Worm (Caenorhabditis elegans) whole organism, L3 larva: ENCODE results near the gene rike-1.

Experiments
- R02D3.7 ChIP-seq: fragments of 150-350 bp; optimal IDR thresholded peaks from 2 replicates; lab custom pipeline; 2014; ENCODE audit warnings: missing biosample characterization, missing genetic modification characterization
- ceh-82 ChIP-seq: fragments of 150-350 bp; optimal IDR thresholded peaks from 2 replicates; lab custom pipeline; 2014; ENCODE audit warnings: missing biosample characterization, missing genetic modification characterization
- egl-27 ChIP-seq: sonication (generic microtip); optimal IDR thresholded peaks from 4 replicates; lab custom pipeline; 2017; ENCODE audit warnings: missing biosample characterization, missing genetic modification reagents, missing genetic modification characterization
- elt-1 ChIP-seq: fragments of 150-350 bp; optimal IDR thresholded peaks from 2 replicates; lab custom pipeline; 2014; ENCODE audit warnings: missing biosample characterization, missing genetic modification characterization
- mml-1 ChIP-seq: fragments of 150-350 bp; sonication (generic microtip); optimal IDR thresholded peaks from 3 replicates; lab custom pipeline; 2014; ENCODE audit warnings: missing biosample characterization, missing genetic modification characterization
- nhr-237 ChIP-seq: fragments of 150-350 bp; optimal IDR thresholded peaks from 2 replicates; lab custom pipeline; 2014; ENCODE audit warnings: missing biosample characterization, missing genetic modification characterization
- nhr-28 ChIP-seq: fragments of 150-350 bp; optimal IDR thresholded peaks from 2 replicates; lab custom pipeline; 2014; ENCODE audit warnings: missing biosample characterization, missing genetic modification characterization
- nhr-67 ChIP-seq: fragments of 150-350 bp; optimal IDR thresholded peaks from 2 replicates; lab custom pipeline; 2014; ENCODE audit warnings: missing biosample characterization, missing genetic modification characterization
- skn-1 ChIP-seq: fragments of 150-350 bp; optimal IDR thresholded peaks from 2 replicates; lab custom pipeline; 2014; ENCODE audit warnings: missing biosample characterization, missing genetic modification characterization
- snpc-4 ChIP-seq: fragments of 150-350 bp; optimal IDR thresholded peaks from 2 replicates; lab custom pipeline; 2014; ENCODE audit warnings: missing biosample characterization, missing genetic modification characterization
- tbx-2 ChIP-seq: sonication (generic microtip); optimal IDR thresholded peaks from 2 replicates; lab custom pipeline; 2016; ENCODE audit warnings: mild to moderate bottlenecking, missing genetic modification characterization, missing compliant biosample characterization
- unc-39 ChIP-seq: sonication (generic microtip); optimal IDR thresholded peaks from 4 replicates; lab custom pipeline; 2017; ENCODE audit warnings: missing biosample characterization, missing genetic modification characterization
- ztf-4 ChIP-seq: fragments of 150-350 bp; optimal IDR thresholded peaks from 2 replicates; lab custom pipeline; 2014; ENCODE audit warnings: missing biosample characterization, missing genetic modification characterization

DNA sequence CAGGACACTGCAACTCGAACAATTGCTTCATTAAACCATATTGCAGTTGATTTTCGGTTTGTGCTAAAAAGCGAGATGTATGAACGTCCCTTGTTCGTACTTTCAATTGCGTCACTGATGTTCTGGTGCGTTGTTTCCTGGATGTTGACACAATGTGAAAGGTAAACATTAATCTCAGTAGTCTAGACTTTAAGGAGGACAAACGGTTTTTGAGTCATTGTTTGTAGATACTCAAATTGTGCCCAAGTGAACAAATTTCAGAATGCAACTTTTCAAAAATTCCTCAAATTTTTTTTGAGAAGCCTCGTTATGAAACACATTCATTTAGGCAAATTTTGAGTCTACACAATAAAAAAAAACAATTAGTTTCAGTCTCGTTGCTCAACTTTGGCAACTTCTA is 4.7 kb downstream of the rike-1 start:
- TF ChIP-seq ztf-4 (tag; lab: Kevin White, UChicago) (no peak), unc-39 (no peak), nhr-67 (no peak), snpc-4 (tag; lab: Kevin White, UChicago) (no peak), skn-1 (no peak), egl-27 (tag; lab: Kevin White, UChicago) (no peak), tbx-2 (no peak), R02D3.7 (no peak), ceh-82 (tag; lab: Kevin White, UChicago) (no peak), elt-1 (no peak), nhr-28 (no peak), mml-1 (tag; lab: Kevin White, UChicago) (no peak), nhr-237 (tag; lab: Kevin White, UChicago) (no peak)
